Worm (Caenorhabditis elegans) whole organism, L2 larva: Measurements from ENCODE around the gene Y25C1A.2.

Experiments
- C34F6.9 ChIP-seq: fragments of 150-350 bp; optimal IDR thresholded peaks from 2 replicates; lab custom pipeline; 2014; ENCODE audit warnings: missing biosample characterization, missing genetic modification characterization
- F13H6.1 ChIP-seq: sonication (generic microtip); optimal IDR thresholded peaks from 2 replicates; lab custom pipeline; 2016; ENCODE audit warnings: missing genetic modification characterization, missing compliant biosample characterization
- R02D3.7 ChIP-seq: fragments of 150-350 bp; optimal IDR thresholded peaks from 2 replicates; lab custom pipeline; 2014; ENCODE audit warnings: missing biosample characterization, missing genetic modification characterization
- Y55F3AM.14 ChIP-seq: fragments of 200-800 bp; sonication (Bioruptor generic); optimal IDR thresholded peaks from 2 replicates; lab custom pipeline; 2018; ENCODE audit warnings: mild to moderate bottlenecking, missing genetic modification characterization, missing compliant biosample characterization
- ZK546.5 ChIP-seq: sonication (generic microtip); optimal IDR thresholded peaks from 2 replicates; lab custom pipeline; 2017; ENCODE audit warnings: missing biosample characterization, missing genetic modification characterization
- alr-1 ChIP-seq: fragments of 150-350 bp; optimal IDR thresholded peaks from 2 replicates; lab custom pipeline; 2014; ENCODE audit warnings: missing biosample characterization, missing genetic modification characterization
- aly-2 ChIP-seq: fragments of 150-350 bp; optimal IDR thresholded peaks from 2 replicates; lab custom pipeline; 2014; ENCODE audit warnings: missing biosample characterization, missing genetic modification characterization
- ama-1 ChIP-seq: fragments of 150-350 bp; optimal IDR thresholded peaks from 2 replicates; lab custom pipeline; 2018; ENCODE audit warnings: inconsistent platforms
- blmp-1 ChIP-seq: sonication (generic microtip); optimal IDR thresholded peaks from 2 replicates; lab custom pipeline; 2017; ENCODE audit warnings: missing genetic modification characterization, mild to moderate bottlenecking, missing compliant biosample characterization, antibody characterized with exemption, moderate library complexity; ENCODE audit not compliant: insufficient read depth
- ceh-16 ChIP-seq: fragments of 150-350 bp; optimal IDR thresholded peaks from 2 replicates; lab custom pipeline; 2014; ENCODE audit warnings: missing biosample characterization, missing genetic modification characterization
- ceh-82 ChIP-seq: fragments of 150-350 bp; optimal IDR thresholded peaks from 2 replicates; lab custom pipeline; 2014; ENCODE audit warnings: missing biosample characterization, missing genetic modification characterization
- crh-2 ChIP-seq: sonication (generic microtip); optimal IDR thresholded peaks from 2 replicates; lab custom pipeline; 2017; ENCODE audit warnings: missing biosample characterization, missing genetic modification characterization
- dmd-4 ChIP-seq: sonication (generic microtip); optimal IDR thresholded peaks from 2 replicates; lab custom pipeline; 2017; ENCODE audit warnings: missing biosample characterization, missing genetic modification characterization
- egl-27 ChIP-seq: sonication (generic microtip); optimal IDR thresholded peaks from 3 replicates; lab custom pipeline; 2017; ENCODE audit warnings: missing biosample characterization, missing genetic modification reagents, missing genetic modification characterization
- elt-1 ChIP-seq: fragments of 150-350 bp; optimal IDR thresholded peaks from 2 replicates; lab custom pipeline; 2014; ENCODE audit warnings: missing biosample characterization, missing genetic modification characterization
- elt-3 ChIP-seq: sonication (generic microtip); optimal IDR thresholded peaks from 2 replicates; lab custom pipeline; 2017; ENCODE audit warnings: missing biosample characterization, missing genetic modification characterization
- fos-1 ChIP-seq: fragments of 150-350 bp; optimal IDR thresholded peaks from 2 replicates; lab custom pipeline; 2014; ENCODE audit warnings: missing biosample characterization, missing genetic modification characterization
- gmeb-1 ChIP-seq: fragments of 150-350 bp; optimal IDR thresholded peaks from 2 replicates; lab custom pipeline; 2014; ENCODE audit warnings: missing biosample characterization, missing genetic modification characterization
- lin-11 ChIP-seq: fragments of 150-350 bp; sonication (generic microtip); optimal IDR thresholded peaks from 2 replicates; lab custom pipeline; 2014; ENCODE audit warnings: missing biosample characterization, missing genetic modification characterization, inconsistent platforms, mixed read lengths
- lin-13 ChIP-seq: fragments of 150-350 bp; optimal IDR thresholded peaks from 2 replicates; lab custom pipeline; 2014; ENCODE audit warnings: missing biosample characterization, missing genetic modification reagents, missing genetic modification characterization
- lin-39 ChIP-seq: fragments of 150-350 bp; optimal IDR thresholded peaks from 2 replicates; lab custom pipeline; 2014; ENCODE audit warnings: missing biosample characterization, missing genetic modification reagents, missing genetic modification characterization
- lsy-2 ChIP-seq, 2 experiments: fragments of 150-350 bp in 1 of 2; sonication (generic microtip) in 1 of 2; optimal IDR thresholded peaks; 2 replicates each; lab custom pipeline; 2014 to 2017; ENCODE audit warnings: missing biosample characterization in 2 of 2, missing genetic modification characterization in 2 of 2
- mab-5 ChIP-seq: fragments of 150-350 bp; optimal IDR thresholded peaks from 2 replicates; lab custom pipeline; 2014; ENCODE audit warnings: missing biosample characterization, missing genetic modification characterization
- mbf-1 ChIP-seq: sonication (generic microtip); optimal IDR thresholded peaks from 2 replicates; lab custom pipeline; 2017; ENCODE audit warnings: missing biosample characterization, missing genetic modification characterization
- mdl-1 ChIP-seq, 2 experiments: fragments of 150-350 bp in 1 of 2; sonication (generic microtip) in 1 of 2; optimal IDR thresholded peaks; 2 replicates each; lab custom pipeline; 2017; ENCODE audit warnings: missing biosample characterization in 2 of 2, missing genetic modification characterization in 2 of 2
- nhr-10 ChIP-seq: sonication (generic microtip); optimal IDR thresholded peaks from 2 replicates; lab custom pipeline; 2017; ENCODE audit warnings: missing biosample characterization, missing genetic modification characterization
- nhr-11 ChIP-seq: fragments of 150-350 bp; optimal IDR thresholded peaks from 2 replicates; lab custom pipeline; 2014; ENCODE audit warnings: missing biosample characterization, missing genetic modification characterization
- nhr-12 ChIP-seq: fragments of 150-350 bp; optimal IDR thresholded peaks from 2 replicates; lab custom pipeline; 2014; ENCODE audit warnings: missing biosample characterization, missing genetic modification characterization
- nhr-129 ChIP-seq: fragments of 150-350 bp; optimal IDR thresholded peaks from 2 replicates; lab custom pipeline; 2014; ENCODE audit warnings: missing biosample characterization, missing genetic modification characterization
- nhr-21 ChIP-seq: fragments of 150-350 bp; optimal IDR thresholded peaks from 2 replicates; lab custom pipeline; 2014; ENCODE audit warnings: missing biosample characterization, missing genetic modification characterization
- nhr-23 ChIP-seq: fragments of 150-350 bp; optimal IDR thresholded peaks from 2 replicates; lab custom pipeline; 2014; ENCODE audit warnings: missing biosample characterization, missing genetic modification reagents, missing genetic modification characterization
- nhr-237 ChIP-seq: fragments of 150-350 bp; optimal IDR thresholded peaks from 2 replicates; lab custom pipeline; 2014; ENCODE audit warnings: missing biosample characterization, missing genetic modification characterization
- nhr-25 ChIP-seq: fragments of 150-350 bp; sonication (generic microtip); optimal IDR thresholded peaks from 3 replicates; lab custom pipeline; 2014; ENCODE audit warnings: missing biosample characterization, missing genetic modification characterization
- nhr-6 ChIP-seq: fragments of 150-350 bp; optimal IDR thresholded peaks from 2 replicates; lab custom pipeline; 2014; ENCODE audit warnings: missing biosample characterization, missing genetic modification characterization
- nhr-77 ChIP-seq: fragments of 150-350 bp; optimal IDR thresholded peaks from 2 replicates; lab custom pipeline; 2014; ENCODE audit warnings: missing biosample characterization, missing genetic modification characterization
- peb-1 ChIP-seq: fragments of 150-350 bp; optimal IDR thresholded peaks from 2 replicates; lab custom pipeline; 2014; ENCODE audit warnings: missing biosample characterization, missing genetic modification characterization
- sem-4 ChIP-seq: fragments of 150-350 bp; optimal IDR thresholded peaks from 2 replicates; lab custom pipeline; 2014; ENCODE audit warnings: missing biosample characterization, missing genetic modification reagents, missing genetic modification characterization
- skn-1 ChIP-seq: sonication (generic microtip); optimal IDR thresholded peaks from 2 replicates; lab custom pipeline; 2017; ENCODE audit warnings: missing biosample characterization, missing genetic modification characterization
- sma-3 ChIP-seq: sonication (generic microtip); optimal IDR thresholded peaks from 2 replicates; lab custom pipeline; 2016; ENCODE audit warnings: missing genetic modification reagents, missing genetic modification characterization, missing compliant biosample characterization
- sma-9 ChIP-seq, 2 experiments: fragments of 150-350 bp in 1 of 2; sonication (generic microtip) in 1 of 2; optimal IDR thresholded peaks; 2 replicates each; lab custom pipeline; 2014 to 2016; ENCODE audit warnings: missing genetic modification characterization in 2 of 2, mild to moderate bottlenecking in 1 of 2, missing biosample characterization in 1 of 2, missing compliant biosample characterization in 1 of 2, missing genetic modification reagents in 1 of 2, moderate library complexity in 1 of 2
- snpc-4 ChIP-seq: fragments of 150-350 bp; optimal IDR thresholded peaks from 2 replicates; lab custom pipeline; 2014; ENCODE audit warnings: missing biosample characterization, missing genetic modification characterization
- unc-39 ChIP-seq: fragments of 150-350 bp; optimal IDR thresholded peaks from 2 replicates; lab custom pipeline; 2014; ENCODE audit warnings: missing biosample characterization, missing genetic modification characterization
- unc-55 ChIP-seq: fragments of 150-350 bp; sonication (generic microtip); optimal IDR thresholded peaks from 3 replicates; lab custom pipeline; 2014; ENCODE audit warnings: missing biosample characterization, missing genetic modification reagents, missing genetic modification characterization
- unc-62 ChIP-seq: fragments of 150-350 bp; optimal IDR thresholded peaks from 2 replicates; lab custom pipeline; 2014; ENCODE audit warnings: missing biosample characterization, missing genetic modification reagents, missing genetic modification characterization
- zag-1 ChIP-seq: fragments of 150-350 bp; optimal IDR thresholded peaks from 2 replicates; lab custom pipeline; 2014; ENCODE audit warnings: missing biosample characterization, missing genetic modification characterization
- ztf-1 ChIP-seq: fragments of 200-800 bp; sonication (Bioruptor generic); conservative IDR thresholded peaks from 2 replicates; pipeline ENCODE4 v1.3.6; 2022; ENCODE audit warnings: missing genetic modification characterization, missing compliant biosample characterization
- ztf-11 ChIP-seq: sonication (generic microtip); optimal IDR thresholded peaks from 2 replicates; lab custom pipeline; 2017; ENCODE audit warnings: missing biosample characterization, missing genetic modification characterization
- ztf-4 ChIP-seq: fragments of 150-350 bp; optimal IDR thresholded peaks from 2 replicates; lab custom pipeline; 2014; ENCODE audit warnings: missing biosample characterization, missing genetic modification characterization

Y25C1A.2 gene

ce11 chrII:3071012-3071749, 41.2 kb upstream of the Y25C1A.2 start, which contains the start of gene Y25C1A.7:
Y25C1A.7 (minus strand) TSS chrII:3071062.
- TF ChIP-seq zag-1 (tag; lab: Kevin White, UChicago) (no peak), egl-27 (tag; lab: Kevin White, UChicago) (no peak), crh-2 (tag; lab: Kevin White, UChicago) (peak; percentile 60), lsy-2 (tag; optimal IDR thresholded peaks at IDR 0.05; lab: Kevin White, UChicago) (no peak)

ce11 chrII:3076915-3077314, 35.5 kb upstream of the Y25C1A.2 start, which contains the start of gene Y25C1A.8:
Y25C1A.8 (minus strand) TSS chrII:3076959.
- TF ChIP-seq alr-1 (tag; lab: Kevin White, UChicago) (no peak), unc-62 (GFP tag; lab: Kevin White, UChicago) (peak; percentile 41), sma-9 (GFP tag; optimal IDR thresholded peaks at IDR 0.05; lab: Kevin White, UChicago) (no peak), sma-9 (tag; optimal IDR thresholded peaks at IDR 0.05; lab: Kevin White, UChicago) (no peak), R02D3.7 (tag; lab: Kevin White, UChicago) (peak; percentile 59), elt-1 (no peak), nhr-129 (peak; percentile 72), skn-1 (tag; lab: Kevin White, UChicago) (no peak), nhr-11 (no peak), lin-13 (GFP tag; lab: Kevin White, UChicago) (peak; percentile 88), lin-39 (tag; lab: Kevin White, UChicago) (no peak), nhr-12 (no peak), ztf-11 (tag; lab: Kevin White, UChicago) (no peak), mab-5 (peak; percentile 93), zag-1 (tag; lab: Kevin White, UChicago) (peak; percentile 41), lsy-2 (tag; optimal IDR thresholded peaks at IDR 0.05; lab: Kevin White, UChicago) (peak; percentile 100), elt-3 (tag; lab: Kevin White, UChicago) (no peak), nhr-23 (tag; lab: Kevin White, UChicago) (no peak), ceh-82 (peak; percentile 59), ZK546.5 (tag; lab: Kevin White, UChicago) (peak; percentile 56), egl-27 (tag; lab: Kevin White, UChicago) (peak; percentile 80), crh-2 (tag; lab: Kevin White, UChicago) (peak; percentile 100), Y55F3AM.14 (GFP tag; lab: Kevin White, UChicago) (peak; percentile 58), unc-55 (GFP tag; lab: Kevin White, UChicago) (peak; percentile 97), blmp-1 (no peak), ztf-4 (tag; lab: Kevin White, UChicago) (peak; percentile 73), nhr-25 (peak; percentile 90), ama-1 (lab: Kevin White, UChicago) (peak; percentile 59), C34F6.9 (tag; lab: Kevin White, UChicago) (peak; percentile 85), F13H6.1 (tag; lab: Kevin White, UChicago) (peak; percentile 90), unc-39 (no peak), mbf-1 (tag; lab: Kevin White, UChicago) (no peak), lin-11 (tag; lab: Kevin White, UChicago) (peak; percentile 80), ztf-1 (no peak), dmd-4 (tag; lab: Kevin White, UChicago) (peak; percentile 49), nhr-77 (tag; lab: Kevin White, UChicago) (no peak), peb-1 (tag; lab: Kevin White, UChicago) (no peak), nhr-237 (tag; lab: Kevin White, UChicago) (peak; percentile 18), ceh-16 (peak; percentile 50), aly-2 (no peak), nhr-10 (tag; lab: Kevin White, UChicago) (peak; percentile 48), snpc-4 (peak; percentile 58), nhr-21 (tag; lab: Kevin White, UChicago) (peak; percentile 83), sem-4 (tag; lab: Kevin White, UChicago) (peak; percentile 82), gmeb-1 (peak; percentile 90), sma-3 (GFP tag; lab: Kevin White, UChicago) (peak; percentile 90), mdl-1 (tag; optimal IDR thresholded peaks at IDR 0.05; lab: Kevin White, UChicago) (peak in 1 of 2 experiments; percentile 76), nhr-6 (tag; lab: Kevin White, UChicago) (peak; percentile 71), fos-1 (tag; lab: Kevin White, UChicago) (peak; percentile 82)
- TF ChIP-seq, all 48 proteins: peak for 31
